Worm (Caenorhabditis elegans) whole organism, L3 larva: Measurements from ENCODE around the gene efl-1.

Source experiments
- R02D3.7 ChIP-seq: fragments of 150-350 bp; optimal IDR thresholded peaks from 2 replicates; lab custom pipeline; 2014; ENCODE audit warnings: missing biosample characterization, missing genetic modification characterization
- ZK546.5 ChIP-seq: sonication (generic microtip); optimal IDR thresholded peaks from 2 replicates; lab custom pipeline; 2017; ENCODE audit warnings: missing biosample characterization, missing genetic modification characterization
- aly-2 ChIP-seq: fragments of 150-350 bp; optimal IDR thresholded peaks from 2 replicates; lab custom pipeline; 2014; ENCODE audit warnings: missing biosample characterization, missing genetic modification characterization
- ceh-16 ChIP-seq: sonication (generic microtip); optimal IDR thresholded peaks from 2 replicates; lab custom pipeline; 2017; ENCODE audit warnings: missing biosample characterization, missing genetic modification characterization
- ceh-9 ChIP-seq: sonication (generic microtip); optimal IDR thresholded peaks from 2 replicates; lab custom pipeline; 2018; ENCODE audit warnings: missing biosample characterization, missing genetic modification characterization
- daf-12 ChIP-seq: fragments of 150-350 bp; optimal IDR thresholded peaks from 2 replicates; lab custom pipeline; 2014; ENCODE audit warnings: missing biosample characterization, missing genetic modification reagents, missing genetic modification characterization
- egl-5 ChIP-seq: fragments of 150-350 bp; optimal IDR thresholded peaks from 2 replicates; lab custom pipeline; 2017; ENCODE audit warnings: missing biosample characterization, missing genetic modification reagents, missing genetic modification characterization, inconsistent platforms
- elt-2 ChIP-seq: sonication (generic microtip); optimal IDR thresholded peaks from 2 replicates; lab custom pipeline; 2016; ENCODE audit warnings: missing genetic modification reagents, mild to moderate bottlenecking, missing genetic modification characterization, missing compliant biosample characterization
- elt-3 ChIP-seq, 3 experiments: fragments of 150-350 bp in 1 of 3; sonication (generic microtip) in 2 of 3; optimal IDR thresholded peaks; 2 replicates in 2 of 3; 4 replicates in 1 of 3; lab custom pipeline; 2014 to 2017; ENCODE audit warnings: missing biosample characterization in 3 of 3, missing genetic modification characterization in 3 of 3
- eor-1 ChIP-seq, 2 experiments: fragments of 150-350 bp; optimal IDR thresholded peaks; 2 replicates each; lab custom pipeline; 2014 to 2018; ENCODE audit warnings: missing biosample characterization in 2 of 2, missing genetic modification characterization in 2 of 2
- fkh-10 ChIP-seq: sonication (generic microtip); optimal IDR thresholded peaks from 2 replicates; lab custom pipeline; 2017; ENCODE audit warnings: missing biosample characterization, missing genetic modification reagents, missing genetic modification characterization
- fkh-2 ChIP-seq: fragments of 150-350 bp; optimal IDR thresholded peaks from 2 replicates; lab custom pipeline; 2014; ENCODE audit warnings: missing biosample characterization, missing genetic modification reagents, missing genetic modification characterization
- lin-15B ChIP-seq: fragments of 150-350 bp; optimal IDR thresholded peaks from 2 replicates; lab custom pipeline; 2014; ENCODE audit warnings: missing biosample characterization, missing genetic modification characterization
- mdl-1 ChIP-seq: fragments of 150-350 bp; optimal IDR thresholded peaks from 2 replicates; lab custom pipeline; 2014; ENCODE audit warnings: missing biosample characterization, missing genetic modification characterization
- mml-1 ChIP-seq: fragments of 150-350 bp; sonication (generic microtip); optimal IDR thresholded peaks from 3 replicates; lab custom pipeline; 2014; ENCODE audit warnings: missing biosample characterization, missing genetic modification characterization
- nfya-1 ChIP-seq: sonication (generic microtip); optimal IDR thresholded peaks from 2 replicates; lab custom pipeline; 2017; ENCODE audit warnings: missing genetic modification characterization, mild to moderate bottlenecking, missing compliant biosample characterization, antibody characterized with exemption, moderate library complexity; ENCODE audit not compliant: insufficient read depth
- nhr-12 ChIP-seq: fragments of 150-350 bp; optimal IDR thresholded peaks from 2 replicates; lab custom pipeline; 2014; ENCODE audit warnings: missing biosample characterization, missing genetic modification characterization
- nhr-23 ChIP-seq: fragments of 150-350 bp; optimal IDR thresholded peaks from 2 replicates; lab custom pipeline; 2014; ENCODE audit warnings: missing biosample characterization, missing genetic modification reagents, missing genetic modification characterization
- nhr-25 ChIP-seq: sonication (generic microtip); optimal IDR thresholded peaks from 2 replicates; lab custom pipeline; 2017; ENCODE audit warnings: missing biosample characterization, missing genetic modification characterization
- nhr-43 ChIP-seq: sonication (generic microtip); optimal IDR thresholded peaks from 2 replicates; lab custom pipeline; 2016; ENCODE audit warnings: mild to moderate bottlenecking, missing genetic modification characterization, missing compliant biosample characterization; ENCODE audit not compliant: poor library complexity, severe bottlenecking
- nhr-67 ChIP-seq: fragments of 150-350 bp; optimal IDR thresholded peaks from 2 replicates; lab custom pipeline; 2014; ENCODE audit warnings: missing biosample characterization, missing genetic modification characterization
- nhr-77 ChIP-seq: fragments of 150-350 bp; optimal IDR thresholded peaks from 2 replicates; lab custom pipeline; 2014; ENCODE audit warnings: missing biosample characterization, missing genetic modification characterization
- pha-4 ChIP-seq: fragments of 150-350 bp; optimal IDR thresholded peaks from 2 replicates; lab custom pipeline; 2014; ENCODE audit warnings: missing biosample characterization, missing genetic modification reagents, missing genetic modification characterization
- pqm-1 ChIP-seq: fragments of 150-350 bp; optimal IDR thresholded peaks from 2 replicates; lab custom pipeline; 2017; ENCODE audit warnings: missing biosample characterization, missing genetic modification characterization, inconsistent platforms
- sea-2 ChIP-seq: fragments of 150-350 bp; sonication (generic microtip); optimal IDR thresholded peaks from 4 replicates; lab custom pipeline; 2014; ENCODE audit warnings: missing biosample characterization, missing genetic modification reagents, missing genetic modification characterization
- skn-1 ChIP-seq: fragments of 150-350 bp; optimal IDR thresholded peaks from 2 replicates; lab custom pipeline; 2014; ENCODE audit warnings: missing biosample characterization, missing genetic modification characterization
- snpc-4 ChIP-seq: fragments of 150-350 bp; optimal IDR thresholded peaks from 2 replicates; lab custom pipeline; 2014; ENCODE audit warnings: missing biosample characterization, missing genetic modification characterization
- tbx-2 ChIP-seq: sonication (generic microtip); optimal IDR thresholded peaks from 2 replicates; lab custom pipeline; 2016; ENCODE audit warnings: mild to moderate bottlenecking, missing genetic modification characterization, missing compliant biosample characterization
- unc-39 ChIP-seq: sonication (generic microtip); optimal IDR thresholded peaks from 4 replicates; lab custom pipeline; 2017; ENCODE audit warnings: missing biosample characterization, missing genetic modification characterization
- zag-1 ChIP-seq: fragments of 150-350 bp; optimal IDR thresholded peaks from 2 replicates; lab custom pipeline; 2014; ENCODE audit warnings: missing biosample characterization, missing genetic modification characterization
- ztf-11 ChIP-seq: fragments of 150-350 bp; optimal IDR thresholded peaks from 2 replicates; lab custom pipeline; 2014; ENCODE audit warnings: missing biosample characterization, missing genetic modification characterization
- ztf-4 ChIP-seq: fragments of 150-350 bp; optimal IDR thresholded peaks from 2 replicates; lab custom pipeline; 2014; ENCODE audit warnings: missing biosample characterization, missing genetic modification characterization

The efl-1 gene

DNA sequence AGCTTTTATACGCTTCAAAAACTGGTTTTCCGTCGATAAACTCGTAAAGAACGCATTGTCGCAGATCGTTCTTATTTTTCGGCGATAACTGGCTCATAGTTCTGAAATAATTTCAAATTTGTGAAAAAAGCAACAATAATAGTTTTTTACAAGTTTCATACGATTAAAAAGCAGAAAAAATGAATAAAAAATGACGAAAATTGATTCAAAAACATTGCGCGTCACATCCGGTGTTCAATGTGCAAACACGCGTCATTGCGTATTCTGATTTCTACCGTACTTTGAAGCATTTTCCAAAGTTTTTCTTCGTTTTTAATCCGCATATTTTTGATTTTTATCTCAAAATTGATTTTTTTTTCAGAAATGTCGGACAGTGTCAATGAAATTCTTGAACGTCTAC lies 47.1 kb downstream of the efl-1 start, which contains the start of the genes fbxa-206 and Y102A5C.2:
Gene fbxa-206, minus strand, starts transcription at position 101 of the 400 bp plus-strand sequence.
Gene Y102A5C.2, plus strand, starts transcription at position 354 of the 400 bp plus-strand sequence.
- TF ChIP-seq ceh-16 (tag; lab: Kevin White, UChicago) (no peak), nfya-1 (tag; lab: Kevin White, UChicago) (no peak), ZK546.5 (tag; lab: Kevin White, UChicago) (no peak), ztf-4 (tag; lab: Kevin White, UChicago) (no peak), nhr-23 (no peak), unc-39 (tag; lab: Kevin White, UChicago) (no peak), nhr-67 (tag; lab: Kevin White, UChicago) (no peak), nhr-43 (tag; lab: Kevin White, UChicago) (no peak), snpc-4 (tag; lab: Kevin White, UChicago) (no peak), elt-2 (tag; lab: Kevin White, UChicago) (no peak), fkh-10 (GFP tag; lab: Kevin White, UChicago) (no peak), sea-2 (GFP tag; lab: Kevin White, UChicago) (no peak), nhr-25 (no peak), aly-2 (tag; lab: Kevin White, UChicago) (no peak), nhr-12 (tag; lab: Kevin White, UChicago) (no peak), ztf-11 (no peak), mml-1 (tag; lab: Kevin White, UChicago) (no peak), daf-12 (tag; lab: Kevin White, UChicago) (no peak), eor-1 (tag; optimal IDR thresholded peaks at IDR 0.05; lab: Kevin White, UChicago) (no peak), fkh-2 (tag; lab: Kevin White, UChicago) (no peak)

DNA sequence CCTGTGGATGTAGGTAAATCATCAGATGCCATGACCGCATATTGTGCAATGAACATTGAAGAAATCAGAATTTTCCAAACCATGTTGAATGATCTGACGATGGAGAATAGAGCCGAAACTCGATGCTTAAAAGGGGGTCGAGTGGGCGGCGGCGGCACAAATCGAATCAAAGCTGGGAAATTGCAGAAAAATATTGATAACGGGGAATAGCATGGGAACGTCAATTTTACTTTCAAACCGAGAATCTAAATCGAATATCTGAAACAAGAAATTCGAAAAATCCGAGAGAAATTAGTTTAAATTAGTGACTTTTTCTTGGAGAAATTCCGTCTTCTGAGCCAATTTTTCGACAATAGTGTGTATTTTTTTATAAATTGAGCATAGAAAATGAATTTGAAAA lies 49.4 kb downstream of the efl-1 start, which contains the start of gene F09C6.10:
Gene F09C6.10, minus strand, starts transcription at position 101 of the 400 bp plus-strand sequence.
- TF ChIP-seq nhr-25: no peak
- TF ChIP-seq zag-1: no peak
- TF ChIP-seq aly-2 (tag; lab: Kevin White, UChicago): no peak
- TF ChIP-seq daf-12 (tag; lab: Kevin White, UChicago): no peak
- TF ChIP-seq egl-5: no peak
- TF ChIP-seq nfya-1 (tag; lab: Kevin White, UChicago): no peak
- no peak for TF ChIP-seq ceh-9 (tag; lab: Kevin White, UChicago)
- no peak for TF ChIP-seq mdl-1 (tag; lab: Kevin White, UChicago)
- no peak for TF ChIP-seq R02D3.7 (tag; lab: Kevin White, UChicago)
- no peak for TF ChIP-seq eor-1 (tag; optimal IDR thresholded peaks at IDR 0.05; lab: Kevin White, UChicago)
- TF ChIP-seq lin-15B (tag; lab: Kevin White, UChicago): no peak
- TF ChIP-seq sea-2 (GFP tag; lab: Kevin White, UChicago): no peak
- no peak for TF ChIP-seq ztf-4 (tag; lab: Kevin White, UChicago)
- TF ChIP-seq nhr-67 (tag; lab: Kevin White, UChicago): no peak
- no peak for TF ChIP-seq elt-3 (tag; optimal IDR thresholded peaks at IDR 0.05; lab: Kevin White, UChicago)
- TF ChIP-seq ceh-16 (tag; lab: Kevin White, UChicago): no peak
- TF ChIP-seq elt-2 (tag; lab: Kevin White, UChicago): no peak
- TF ChIP-seq skn-1 (tag; lab: Kevin White, UChicago): no peak
- TF ChIP-seq fkh-2 (tag; lab: Kevin White, UChicago): no peak
- no peak for TF ChIP-seq unc-39 (tag; lab: Kevin White, UChicago)

- no peak for TF ChIP-seq nhr-77
- no peak for TF ChIP-seq ztf-4 (tag; lab: Kevin White, UChicago)
- TF ChIP-seq elt-3 (tag; optimal IDR thresholded peaks at IDR 0.05; lab: Kevin White, UChicago): no peak
Measured at ce11 chrV:16911934-16912333, 53.5 kb downstream of the efl-1 start, which contains the start of gene nhr-116. TSS of gene nhr-116 (plus strand) at chrV:16912234.

- peak; percentile 10 for TF ChIP-seq pqm-1 (tag; lab: Kevin White, UChicago)
- peak; percentile 44 for TF ChIP-seq elt-2 (tag; lab: Kevin White, UChicago)
- no peak for TF ChIP-seq egl-5
Measured at ce11 chrV:16911294-16911693, 54.2 kb downstream of the efl-1 start.

DNA sequence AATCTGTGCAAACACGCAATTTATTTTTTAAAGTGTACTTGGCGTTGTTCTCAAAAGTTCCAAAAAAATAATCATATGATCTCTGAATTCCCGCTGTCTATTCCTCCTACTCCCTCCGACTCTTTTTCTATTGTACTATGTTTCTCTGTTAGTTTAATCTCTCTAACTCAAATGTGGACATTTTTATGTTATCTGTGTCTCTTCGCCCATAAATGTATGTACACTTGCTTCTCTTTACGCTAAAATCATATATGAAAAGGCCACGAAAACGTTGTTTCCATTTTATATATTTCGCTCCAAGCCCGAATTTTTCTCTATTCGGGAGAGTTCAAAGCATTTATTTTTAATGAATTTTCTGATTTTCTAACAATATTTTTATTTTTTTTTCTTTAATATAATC lies 54.6 kb downstream of the efl-1 start:
- TF ChIP-seq tbx-2 (tag; lab: Kevin White, UChicago) (no peak), R02D3.7 (tag; lab: Kevin White, UChicago) (no peak), nhr-43 (tag; lab: Kevin White, UChicago) (no peak), pqm-1 (tag; lab: Kevin White, UChicago) (peak; percentile 3), pha-4 (tag; lab: Kevin White, UChicago) (peak; percentile 61), elt-2 (tag; lab: Kevin White, UChicago) (peak; percentile 25), zag-1 (no peak)
